Worm (Caenorhabditis elegans) whole organism, young adult: ENCODE measurements around the gene tsn-1.

Experiments
- B0019.2 ChIP-seq: fragments of 200-800 bp; sonication (Bioruptor generic); conservative IDR thresholded peaks from 2 replicates; pipeline ENCODE4 v1.3.6; 2022; ENCODE audit warnings: missing genetic modification reagents, missing genetic modification characterization, missing compliant biosample characterization
- F10E7.11 ChIP-seq: sonication (generic microtip); optimal IDR thresholded peaks from 2 replicates; lab custom pipeline; 2017; ENCODE audit warnings: mild to moderate bottlenecking, missing genetic modification characterization, moderate library complexity, missing compliant biosample characterization
- F57C9.4 ChIP-seq: sonication (generic microtip); optimal IDR thresholded peaks from 2 replicates; lab custom pipeline; 2017; ENCODE audit warnings: mild to moderate bottlenecking, missing genetic modification characterization, missing compliant biosample characterization
- Y53F4B.3 ChIP-seq: fragments of 200-800 bp; sonication (Bioruptor generic); IDR thresholded peaks from 2 replicates; pipeline ENCODE4 v1.3.6; 2022; ENCODE audit warnings: missing genetic modification reagents, missing genetic modification characterization, missing compliant biosample characterization
- ZK185.1 ChIP-seq: sonication (generic microtip); optimal IDR thresholded peaks from 2 replicates; lab custom pipeline; 2016; ENCODE audit warnings: mild to moderate bottlenecking, missing genetic modification characterization, missing compliant biosample characterization; ENCODE audit not compliant: poor library complexity, severe bottlenecking
- aptf-2 ChIP-seq: fragments of 200-800 bp; sonication (Bioruptor generic); conservative IDR thresholded peaks from 2 replicates; pipeline ENCODE4 v1.3.6; 2022; ENCODE audit warnings: missing genetic modification reagents, missing genetic modification characterization, missing compliant biosample characterization
- dpff-1 ChIP-seq: sonication (generic microtip); optimal IDR thresholded peaks from 2 replicates; lab custom pipeline; 2017; ENCODE audit warnings: mild to moderate bottlenecking, missing genetic modification characterization, missing compliant biosample characterization
- egl-18 ChIP-seq: fragments of 200-800 bp; sonication (Bioruptor generic); IDR thresholded peaks from 2 replicates; pipeline ENCODE4 v1.3.6; 2022; ENCODE audit warnings: missing genetic modification reagents, missing genetic modification characterization, missing compliant biosample characterization
- ekl-4 ChIP-seq: fragments of 200-800 bp; sonication (Bioruptor generic); IDR thresholded peaks from 2 replicates; pipeline ENCODE4 v1.3.6; 2022; ENCODE audit warnings: missing genetic modification reagents, missing genetic modification characterization, missing compliant biosample characterization
- hmg-1.2 ChIP-seq: fragments of 200-800 bp; sonication (Bioruptor generic); IDR thresholded peaks from 2 replicates; pipeline ENCODE4 v1.3.6; 2022; ENCODE audit warnings: missing genetic modification reagents, missing genetic modification characterization, missing compliant biosample characterization
- hrde-1 ChIP-seq: sonication (generic microtip); optimal IDR thresholded peaks from 2 replicates; lab custom pipeline; 2016; ENCODE audit warnings: missing genetic modification characterization, mild to moderate bottlenecking, missing compliant biosample characterization, moderate library complexity, missing genotype, missing genetic modification reagents, borderline replicate concordance
- madf-3 ChIP-seq: fragments of 200-800 bp; sonication (Bioruptor generic); IDR thresholded peaks from 2 replicates; pipeline ENCODE4 v1.3.6; 2022; ENCODE audit warnings: missing genetic modification reagents, missing genetic modification characterization, missing compliant biosample characterization
- nhr-90 ChIP-seq: sonication (generic microtip); optimal IDR thresholded peaks from 2 replicates; lab custom pipeline; 2016; ENCODE audit warnings: missing genotype, mild to moderate bottlenecking, missing genetic modification characterization, missing compliant biosample characterization
- pbrm-1 ChIP-seq: fragments of 200-800 bp; sonication (Bioruptor generic); IDR thresholded peaks from 2 replicates; pipeline ENCODE4 v1.3.6; 2022; ENCODE audit warnings: missing genetic modification reagents, missing genetic modification characterization, missing compliant biosample characterization
- rcor-1 ChIP-seq: fragments of 200-800 bp; sonication (Bioruptor generic); IDR thresholded peaks from 2 replicates; pipeline ENCODE4 v1.3.6; 2022; ENCODE audit warnings: missing genetic modification reagents, missing genetic modification characterization, missing compliant biosample characterization
- unc-62 ChIP-seq: fragments of 150-350 bp; optimal IDR thresholded peaks from 2 replicates; lab custom pipeline; 2014; ENCODE audit warnings: missing biosample characterization, missing genetic modification reagents, missing genetic modification characterization

Gene tsn-1

DNA sequence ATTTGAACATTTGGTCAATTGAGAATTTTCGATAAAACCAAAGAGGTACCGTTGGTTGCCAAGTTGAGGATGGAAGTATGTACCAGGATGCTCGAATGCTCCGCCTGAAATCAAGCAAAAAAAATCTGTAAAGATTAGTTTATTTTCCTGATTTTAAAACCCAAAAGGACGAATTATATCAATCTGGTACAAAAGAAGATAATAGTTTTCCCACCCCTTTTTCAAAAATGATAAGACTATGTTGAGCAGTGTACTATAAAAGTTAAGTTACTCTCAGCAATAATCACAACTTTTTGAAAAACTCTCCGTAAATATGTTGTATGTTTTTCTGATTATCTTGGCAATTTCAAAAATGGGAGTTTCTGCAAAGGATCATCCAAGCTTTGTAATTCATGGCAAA, 51.8 kb downstream of the tsn-1 start, which contains the start of gene F26G1.3:
F26G1.3 (plus strand) TSS at position 301 of the 400 bp plus-strand sequence.
- TF ChIP-seq madf-3 (GFP tag; lab: Robert Waterston, UW) (no peak), dpff-1 (tag; lab: Kevin White, UChicago) (no peak), F10E7.11 (tag; lab: Kevin White, UChicago) (no peak), hrde-1 (tag; lab: Kevin White, UChicago) (no peak), nhr-90 (no peak), unc-62 (GFP tag; lab: Kevin White, UChicago) (no peak), egl-18 (no peak), pbrm-1 (GFP tag; lab: Robert Waterston, UW) (no peak), ekl-4 (GFP tag; lab: Robert Waterston, UW) (no peak), B0019.2 (GFP tag; lab: Robert Waterston, UW) (no peak), F57C9.4 (tag; lab: Kevin White, UChicago) (no peak), aptf-2 (GFP tag; lab: Robert Waterston, UW) (no peak), rcor-1 (GFP tag; lab: Robert Waterston, UW) (no peak), ZK185.1 (tag; lab: Kevin White, UChicago) (no peak), hmg-1.2 (no peak), Y53F4B.3 (GFP tag; lab: Robert Waterston, UW) (no peak)
